Worm (Caenorhabditis elegans) whole organism, midembryonic: ENCODE data around the gene clh-6.

Experiments
- T22C8.4 ChIP-seq: fragments of 200-800 bp; sonication (Bioruptor generic); IDR thresholded peaks from 2 replicates; pipeline ENCODE4 v1.3.6; 2022; ENCODE audit warnings: missing genetic modification characterization, missing compliant biosample characterization
- cog-1 ChIP-seq: sonication (generic microtip); optimal IDR thresholded peaks from 2 replicates; lab custom pipeline; 2016; ENCODE audit warnings: missing genetic modification characterization, missing compliant biosample characterization
- flt-1 ChIP-seq: fragments of 200-800 bp; sonication (Bioruptor generic); IDR thresholded peaks from 2 replicates; pipeline ENCODE4 v1.3.6; 2022; ENCODE audit warnings: missing genetic modification characterization, missing compliant biosample characterization
- klf-2 ChIP-seq: fragments of 200-800 bp; sonication (Bioruptor generic); conservative IDR thresholded peaks from 2 replicates; pipeline ENCODE4 v1.3.6; 2022; ENCODE audit warnings: missing genetic modification reagents, missing genetic modification characterization, missing compliant biosample characterization
- med-1 ChIP-seq: sonication (generic microtip); optimal IDR thresholded peaks from 2 replicates; lab custom pipeline; 2017; ENCODE audit warnings: missing genetic modification characterization, mild to moderate bottlenecking, missing compliant biosample characterization, antibody characterized with exemption, missing genetic modification reagents; ENCODE audit not compliant: insufficient read depth
- ref-1 ChIP-seq: fragments of 200-800 bp; sonication (Bioruptor generic); conservative IDR thresholded peaks from 2 replicates; pipeline ENCODE4 v1.3.6; 2022; ENCODE audit warnings: missing genetic modification reagents, missing genetic modification characterization, missing compliant biosample characterization
- tab-1 ChIP-seq: fragments of 200-800 bp; sonication (Bioruptor generic); IDR thresholded peaks from 2 replicates; pipeline ENCODE4 v1.3.6; 2022; ENCODE audit warnings: missing genetic modification characterization, missing compliant biosample characterization
- ztf-23 ChIP-seq: fragments of 200-800 bp; sonication (Bioruptor generic); IDR thresholded peaks from 2 replicates; pipeline ENCODE4 v1.3.6; 2022; ENCODE audit warnings: missing genetic modification reagents, missing genetic modification characterization, missing compliant biosample characterization
- ztf-29 ChIP-seq: fragments of 200-800 bp; sonication (Bioruptor generic); IDR thresholded peaks from 2 replicates; pipeline ENCODE4 v1.3.6; 2022; ENCODE audit warnings: missing genetic modification reagents, missing genetic modification characterization, missing compliant biosample characterization

Gene clh-6

DNA sequence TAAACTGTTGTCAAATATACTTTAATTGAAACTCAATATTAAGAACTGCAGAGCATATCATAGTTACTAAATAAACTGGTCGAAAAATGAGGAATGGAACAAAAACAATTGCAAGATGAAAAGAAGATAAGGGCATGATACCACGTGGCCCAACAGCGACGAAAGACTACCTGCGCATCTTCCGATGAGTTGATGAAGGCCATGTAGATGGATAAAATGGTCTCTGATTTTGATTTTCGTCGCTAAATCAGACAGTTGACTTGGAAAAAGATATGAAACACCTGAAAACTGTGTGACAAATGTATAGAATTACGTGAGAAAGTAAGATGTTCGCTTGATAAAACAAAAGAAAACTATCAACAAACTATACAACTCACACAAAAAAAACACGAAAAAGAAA, 8.3 kb upstream of the clh-6 start:
- TF ChIP-seq med-1 (GFP tag; lab: Kevin White, UChicago) (no peak), T22C8.4 (GFP tag; lab: Robert Waterston, UW) (no peak), tab-1 (no peak), ztf-23 (no peak), cog-1 (no peak), klf-2 (GFP tag; lab: Robert Waterston, UW) (no peak), flt-1 (no peak), ref-1 (GFP tag; lab: Robert Waterston, UW) (no peak), ztf-29 (no peak)

DNA sequence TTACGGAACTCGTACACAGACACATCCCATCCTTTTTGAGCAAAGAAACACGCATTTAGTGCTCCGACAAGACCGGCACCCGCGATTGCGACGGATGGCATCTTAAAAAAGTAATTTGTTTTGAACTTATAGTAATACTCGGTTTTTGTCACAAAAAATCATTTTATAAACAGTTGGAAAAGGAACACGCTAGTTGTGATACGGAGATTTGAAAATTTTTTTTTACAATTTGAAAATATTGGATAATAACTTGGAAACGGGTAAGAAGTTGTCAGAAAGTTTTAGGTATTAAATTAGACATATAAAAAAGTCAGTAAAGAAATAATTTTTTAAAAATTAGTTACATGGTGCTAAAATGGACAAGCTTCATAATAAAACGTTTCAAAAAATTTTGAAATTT, 7.3 kb upstream of the clh-6 start, which contains the start of gene kmo-1:
kmo-1 (minus strand) TSS at position 101 of the 400 bp plus-strand sequence.
- TF ChIP-seq ztf-23 = no peak
- TF ChIP-seq ztf-29 = no peak
- no peak for TF ChIP-seq tab-1

DNA sequence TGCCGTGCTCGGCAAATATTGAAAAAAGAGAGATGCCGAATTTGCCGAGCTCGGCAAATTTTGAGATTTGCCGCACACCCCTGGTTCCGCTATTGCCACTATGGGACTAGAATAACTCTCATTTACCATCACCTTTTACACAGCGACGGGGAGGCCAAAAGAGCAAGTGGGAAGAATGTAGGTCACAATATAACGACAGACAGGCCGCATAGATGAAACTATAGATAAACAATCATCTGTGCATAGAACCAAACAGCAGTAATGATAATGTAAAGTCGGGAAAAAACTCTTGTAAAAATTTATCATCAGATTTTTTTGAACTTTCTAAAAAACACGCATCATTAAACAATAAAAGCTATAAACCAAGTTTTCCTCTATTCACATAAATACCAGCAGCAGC, 5.3 kb upstream of the clh-6 start, which contains the start of gene kmo-2:
kmo-2 (minus strand) TSS at position 101 of the 400 bp plus-strand sequence.
- TF ChIP-seq klf-2 (GFP tag; lab: Robert Waterston, UW) = no peak
- no peak for TF ChIP-seq ref-1 (GFP tag; lab: Robert Waterston, UW)

DNA sequence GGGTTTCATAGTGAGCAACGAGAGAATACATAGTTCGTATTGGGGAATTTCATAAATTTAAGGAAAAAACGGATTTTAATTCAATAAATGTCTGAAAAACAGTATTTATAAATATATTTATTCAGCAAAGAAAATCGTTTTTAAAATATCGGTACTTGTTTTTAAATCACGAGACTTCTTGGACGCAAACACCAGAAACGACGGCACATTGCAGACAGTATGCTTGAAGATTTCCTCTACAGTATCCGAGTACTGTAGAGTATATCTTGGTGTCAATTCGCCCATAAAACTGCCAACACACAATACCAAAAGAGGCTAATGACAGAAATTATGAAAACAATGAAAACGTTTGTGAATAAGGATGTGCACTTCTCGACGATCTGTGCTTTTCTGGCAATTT, 2.7 kb upstream of the clh-6 start:
- TF ChIP-seq ztf-29 (no peak), tab-1 (no peak), flt-1 (no peak), ztf-23 (no peak), klf-2 (GFP tag; lab: Robert Waterston, UW) (no peak), T22C8.4 (GFP tag; lab: Robert Waterston, UW) (no peak), cog-1 (no peak), med-1 (GFP tag; lab: Kevin White, UChicago) (no peak), ref-1 (GFP tag; lab: Robert Waterston, UW) (no peak)

DNA sequence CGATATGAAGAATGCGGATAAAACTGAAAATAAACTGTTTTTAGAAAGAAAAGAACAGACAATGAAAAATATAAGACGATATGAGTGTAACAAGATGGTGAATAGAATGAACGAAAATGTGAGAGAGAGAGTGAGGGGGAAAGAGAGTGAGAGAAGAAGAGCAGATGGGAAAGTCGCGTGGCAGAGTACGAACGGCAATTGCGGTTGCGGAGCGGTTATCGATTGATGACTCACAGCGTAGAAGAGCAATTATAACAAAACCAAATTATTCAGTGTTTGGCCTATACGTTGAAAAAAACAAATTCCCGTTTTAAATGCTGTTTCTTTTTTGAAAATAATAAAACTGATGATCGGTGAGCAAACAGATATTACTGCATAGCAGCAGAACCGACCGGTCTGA, 2.2 kb upstream of the clh-6 start, which contains the start of gene pqn-53:
pqn-53 (minus strand) TSS at position 23 of the 400 bp plus-strand sequence.
- TF ChIP-seq T22C8.4 (GFP tag; lab: Robert Waterston, UW) (peak; percentile 48; the same call in 1 of the 2 replicates), ref-1 (GFP tag; lab: Robert Waterston, UW) (no peak), flt-1 (0 out of 2 replicates have a peak, but pooled peaks have one; percentile 46), cog-1 (no peak), ztf-29 (no peak), klf-2 (GFP tag; lab: Robert Waterston, UW) (no peak), ztf-23 (no peak), med-1 (GFP tag; lab: Kevin White, UChicago) (no peak), tab-1 (no peak)

DNA sequence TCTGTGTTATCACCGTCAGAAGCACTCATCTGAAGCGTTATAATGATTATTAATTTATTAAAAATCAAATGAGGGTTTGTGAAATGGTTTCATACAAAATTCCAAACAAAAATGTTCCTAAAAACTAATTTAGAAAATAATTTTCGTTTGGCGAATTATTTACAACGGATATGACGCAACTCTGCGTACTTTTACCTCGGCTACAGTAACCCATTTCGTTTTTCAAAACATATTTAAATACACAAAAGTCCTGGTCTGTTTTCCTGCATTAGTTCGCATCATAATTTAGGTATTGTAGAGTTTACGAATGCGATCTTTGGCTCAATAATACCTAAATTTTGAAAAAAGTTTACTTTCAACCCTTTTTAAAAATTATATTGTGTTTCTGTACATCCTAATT, 3.4 kb downstream of the clh-6 start, which contains the start of gene R07B7.2:
R07B7.2 (minus strand) TSS at position 35 of the 400 bp plus-strand sequence.
- no peak for TF ChIP-seq klf-2 (GFP tag; lab: Robert Waterston, UW)
- TF ChIP-seq tab-1 = no peak
- TF ChIP-seq cog-1 = no peak
- no peak for TF ChIP-seq ref-1 (GFP tag; lab: Robert Waterston, UW)
- no peak for TF ChIP-seq ztf-23
- no peak for TF ChIP-seq ztf-29
- TF ChIP-seq med-1 (GFP tag; lab: Kevin White, UChicago) = no peak
- TF ChIP-seq T22C8.4 (GFP tag; lab: Robert Waterston, UW) = no peak
- no peak for TF ChIP-seq flt-1

DNA sequence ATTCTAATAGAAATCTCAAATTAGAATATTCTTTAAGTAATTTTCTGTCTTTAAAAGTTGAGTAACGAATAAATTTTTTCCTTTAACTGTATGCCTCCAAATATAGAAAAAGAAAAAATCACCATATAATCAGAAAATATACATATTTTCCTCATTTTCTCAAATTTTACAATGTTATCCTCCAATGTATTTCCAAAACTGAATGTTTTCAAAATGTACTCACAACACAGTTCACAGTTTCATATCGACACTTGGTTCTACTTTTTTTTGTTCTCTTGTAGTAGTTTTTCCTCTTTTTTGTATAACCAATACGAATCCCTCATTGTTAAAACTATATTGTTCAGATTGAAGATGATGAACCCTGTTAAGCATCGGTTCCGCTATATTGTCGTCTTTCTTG, 9.6 kb downstream of the clh-6 start, which contains the start of gene F10C2.7:
F10C2.7 (plus strand) TSS at position 301 of the 400 bp plus-strand sequence.
- TF ChIP-seq med-1 (GFP tag; lab: Kevin White, UChicago) (no peak), klf-2 (GFP tag; lab: Robert Waterston, UW) (no peak), ztf-23 (no peak), flt-1 (no peak), cog-1 (no peak), ztf-29 (no peak), ref-1 (GFP tag; lab: Robert Waterston, UW) (no peak), T22C8.4 (GFP tag; lab: Robert Waterston, UW) (no peak), tab-1 (no peak)

DNA sequence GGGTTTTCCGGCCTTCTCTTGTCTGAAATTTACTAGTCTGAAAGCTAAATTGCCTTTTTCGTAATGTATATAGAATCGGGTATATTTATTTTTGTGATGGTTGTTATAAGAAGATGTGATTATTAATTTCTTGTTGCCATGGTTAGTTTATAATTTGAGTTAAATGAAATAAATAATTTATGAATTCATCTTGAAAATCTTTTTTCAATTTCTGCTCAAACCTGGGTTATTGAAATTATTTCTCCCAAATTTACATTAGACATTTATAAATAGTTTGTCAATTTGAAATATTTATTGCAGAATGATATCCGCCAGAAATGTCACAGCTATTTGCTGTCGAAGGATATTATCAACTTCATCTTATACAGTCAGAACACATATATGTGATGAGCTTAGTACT, 14.7 kb downstream of the clh-6 start, which contains the start of gene dars-2:
dars-2 (plus strand) TSS at position 301 of the 400 bp plus-strand sequence.
- TF ChIP-seq ztf-23 (no peak), med-1 (GFP tag; lab: Kevin White, UChicago) (no peak), tab-1 (no peak), ref-1 (GFP tag; lab: Robert Waterston, UW) (no peak), klf-2 (GFP tag; lab: Robert Waterston, UW) (no peak), flt-1 (no peak), T22C8.4 (GFP tag; lab: Robert Waterston, UW) (no peak), ztf-29 (no peak), cog-1 (no peak)

DNA sequence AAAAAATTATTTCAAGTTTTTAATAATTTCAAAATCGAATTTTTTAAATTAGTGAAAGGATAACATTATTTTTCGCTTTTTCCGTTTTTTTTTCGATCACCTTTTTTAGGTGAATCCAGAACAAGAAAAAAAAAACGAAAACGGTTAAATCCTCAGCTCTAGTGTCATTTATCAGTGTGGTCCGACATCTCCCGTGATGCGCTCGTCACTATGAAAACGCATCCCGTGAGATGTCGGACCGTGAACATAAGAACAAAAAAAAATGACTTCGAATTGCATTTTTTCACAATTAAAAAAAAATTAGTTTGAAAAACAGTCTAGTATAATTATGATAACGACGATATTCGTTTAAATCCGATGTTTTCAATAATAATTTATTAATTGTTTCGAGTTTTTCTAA, 15.4 kb downstream of the clh-6 start:
- TF ChIP-seq ref-1 (GFP tag; lab: Robert Waterston, UW) (no peak), T22C8.4 (GFP tag; lab: Robert Waterston, UW) (no peak), cog-1 (no peak), ztf-23 (no peak), ztf-29 (no peak)

DNA sequence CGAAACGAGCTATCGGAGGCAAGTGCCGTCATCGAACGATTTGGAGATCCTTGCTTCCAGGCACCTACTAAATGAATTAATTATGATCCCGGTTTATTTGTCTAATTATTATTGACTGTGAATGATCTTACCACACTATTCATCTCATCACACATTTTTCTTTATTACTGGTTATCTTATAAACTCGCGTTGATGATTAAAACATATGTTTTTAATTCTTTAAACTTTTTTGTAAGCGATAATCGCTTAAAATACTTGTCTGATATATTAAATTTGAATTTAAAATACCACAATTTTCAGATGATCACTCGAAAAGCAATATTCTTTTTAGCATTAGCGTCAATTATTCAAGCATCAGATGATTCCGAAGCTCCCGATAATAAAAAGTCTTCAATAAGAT, 18.0 kb downstream of the clh-6 start, which contains the start of gene F10C2.5:
F10C2.5 (plus strand) TSS at position 301 of the 400 bp plus-strand sequence.
- TF ChIP-seq med-1 (GFP tag; lab: Kevin White, UChicago) (no peak), ztf-29 (no peak), T22C8.4 (GFP tag; lab: Robert Waterston, UW) (no peak)
